Fruit fly (Drosophila melanogaster): ENCODE results near the gene Sid.
A peak's percentile ranks its signal among the peaks of the same experiment; 100 is the strongest.

dm6 chr3R:28629186-28629979 is 41.1 kb upstream of the Sid start:
- TF ChIP-seq Clk (GFP tag; optimal IDR thresholded peaks at IDR 0.05) (no peak), kay (GFP tag; ENCODE audit: borderline replicate concordance) (peak; percentile 15), Mnt (GFP tag; optimal IDR thresholded peaks at IDR 0.05) (no peak)

All from whole organism, adult.